Fruit fly (Drosophila melanogaster): ENCODE results near the gene Ttc1.

The Ttc1 gene

DNA sequence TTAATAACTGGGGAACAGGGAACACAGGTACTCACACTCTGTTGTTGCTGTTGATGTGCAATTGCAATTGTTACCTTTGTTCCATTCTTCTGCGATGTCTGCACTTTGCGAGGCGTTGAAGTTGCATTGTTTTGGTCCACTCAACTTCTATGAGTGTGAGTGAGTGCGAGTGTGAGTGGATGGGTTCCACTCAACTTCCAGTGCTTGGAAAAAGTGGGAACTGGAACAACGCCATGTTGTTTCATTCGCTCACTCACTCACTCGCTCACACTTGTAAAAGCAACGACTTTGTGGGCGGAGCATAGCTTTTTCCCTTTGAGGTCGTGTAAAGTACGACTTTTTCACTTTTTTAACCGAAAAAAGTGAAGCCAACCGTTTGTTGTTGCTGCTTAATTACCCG, 29.1 kb downstream of the Ttc1 start:
- no peak for TF ChIP-seq CG17801 (GFP tag; optimal IDR thresholded peaks at IDR 0.05; ENCODE audit: partially characterized antibody)

DNA sequence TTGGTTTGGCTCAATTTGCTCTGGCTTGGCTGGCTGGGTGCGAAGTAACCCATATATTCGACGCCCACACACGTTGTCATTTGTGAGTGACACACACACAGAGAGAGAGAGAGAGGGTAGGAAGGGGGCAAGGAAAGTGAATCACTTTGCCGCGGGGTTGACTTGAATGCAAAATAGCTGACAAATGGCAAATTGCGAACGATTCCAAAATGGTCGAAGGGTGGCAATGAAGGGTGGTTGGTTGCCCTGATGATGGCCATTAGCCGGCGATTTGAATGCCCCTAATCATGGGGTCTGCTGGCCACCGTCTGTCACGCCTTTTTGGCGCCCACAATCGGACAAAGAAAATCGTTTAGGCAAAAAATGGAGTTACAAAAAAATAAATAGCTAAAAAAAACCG, 32.1 kb downstream of the Ttc1 start:
- TF ChIP-seq CG17801 (GFP tag; optimal IDR thresholded peaks at IDR 0.05; ENCODE audit: partially characterized antibody): no peak

DNA sequence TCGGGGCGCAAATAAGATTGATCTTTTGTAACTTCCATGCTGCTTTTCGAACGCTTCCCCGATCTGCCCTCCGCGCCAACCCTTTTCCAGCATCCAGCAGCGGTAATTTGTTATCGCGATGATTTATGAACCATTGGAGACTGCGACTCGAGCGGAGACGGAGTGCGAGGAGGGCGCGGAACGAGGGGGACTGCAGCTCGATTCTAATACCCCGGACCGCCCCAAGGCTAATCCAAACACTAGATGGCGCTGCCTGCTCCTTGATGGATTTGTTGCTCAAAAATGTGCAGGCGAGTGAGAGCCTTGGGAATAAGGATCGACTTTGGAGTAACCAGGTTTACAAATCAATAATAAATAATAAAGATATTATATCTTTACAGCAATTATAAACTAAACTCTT, 34.4 kb downstream of the Ttc1 start:
- no peak for TF ChIP-seq CG17801 (GFP tag; optimal IDR thresholded peaks at IDR 0.05; ENCODE audit: partially characterized antibody)

DNA sequence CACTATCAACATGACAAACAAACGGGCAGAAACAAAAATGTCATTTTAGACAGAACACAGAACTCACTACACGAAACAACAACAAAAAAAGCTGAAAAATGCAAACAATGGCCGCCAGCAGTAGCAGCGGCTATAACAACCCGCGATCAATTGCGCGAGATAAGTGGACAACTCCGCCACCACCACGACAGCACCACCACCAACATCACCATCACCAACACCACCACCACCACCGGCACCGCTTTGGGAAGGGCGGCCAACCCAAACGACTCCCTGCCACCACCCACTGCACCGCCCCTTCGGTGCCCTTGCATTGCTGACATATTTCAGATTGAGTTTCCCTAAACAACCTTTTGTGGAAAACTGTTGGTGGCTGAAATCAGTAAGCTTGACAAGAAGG, 36.2 kb downstream of the Ttc1 start:
- no peak for TF ChIP-seq CG17801 (GFP tag; optimal IDR thresholded peaks at IDR 0.05; ENCODE audit: partially characterized antibody)

DNA sequence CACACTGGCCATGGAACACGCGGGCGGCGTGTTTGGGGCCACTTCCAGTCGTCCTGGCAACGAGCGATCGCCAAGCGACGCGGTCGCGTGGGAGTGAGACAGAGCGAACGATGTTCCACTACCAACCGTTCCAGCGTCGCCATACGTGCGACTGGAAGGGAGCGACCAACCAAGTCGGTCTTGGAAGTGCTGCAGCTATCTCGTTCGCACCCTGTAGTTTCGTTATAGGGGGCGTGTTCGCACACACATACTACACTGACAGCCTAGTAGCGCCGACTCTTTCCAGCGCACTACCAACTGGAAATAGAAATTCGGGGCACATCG, 39.1 kb downstream of the Ttc1 start:
- no peak for TF ChIP-seq CG17801 (GFP tag; optimal IDR thresholded peaks at IDR 0.05; ENCODE audit: partially characterized antibody)

DNA sequence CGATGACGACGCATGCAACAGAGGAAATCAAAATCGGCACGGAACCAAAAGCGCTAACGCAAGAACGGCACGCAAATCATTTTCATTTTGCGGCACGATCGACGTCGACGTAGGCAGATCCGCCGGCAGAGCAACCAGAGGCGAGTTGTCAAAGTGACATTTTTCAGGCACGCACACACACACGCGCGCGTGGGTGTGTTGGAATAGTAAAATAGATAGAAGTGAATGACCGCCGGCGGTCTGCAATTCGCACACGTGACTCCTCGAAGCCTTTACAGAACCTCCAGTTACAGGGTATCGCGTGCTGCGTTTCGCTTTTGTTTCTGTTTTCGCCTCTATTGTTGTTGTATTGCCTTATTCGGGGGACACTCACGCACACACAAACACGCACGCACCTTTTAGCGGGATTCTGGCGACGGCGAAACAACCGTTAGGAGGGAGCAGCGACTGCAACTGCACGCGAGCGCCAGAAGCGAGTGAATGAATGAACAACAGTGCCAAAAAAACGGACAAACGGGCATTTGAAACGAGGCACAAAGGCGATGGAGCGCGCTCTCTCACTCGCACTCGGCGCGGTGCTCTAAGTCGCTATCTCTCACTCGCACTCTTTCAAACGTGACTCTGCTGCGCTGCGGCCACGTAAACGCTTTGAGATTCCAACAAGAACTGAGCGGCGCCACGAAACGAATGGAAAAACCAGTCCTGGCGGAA, 39.6 kb downstream of the Ttc1 start, which contains the start of gene ss:
Gene ss, minus strand, starts transcription at position 668 of the 711 bp plus-strand sequence.
- TF ChIP-seq CG17801 (GFP tag; optimal IDR thresholded peaks at IDR 0.05; ENCODE audit: partially characterized antibody): no peak

DNA sequence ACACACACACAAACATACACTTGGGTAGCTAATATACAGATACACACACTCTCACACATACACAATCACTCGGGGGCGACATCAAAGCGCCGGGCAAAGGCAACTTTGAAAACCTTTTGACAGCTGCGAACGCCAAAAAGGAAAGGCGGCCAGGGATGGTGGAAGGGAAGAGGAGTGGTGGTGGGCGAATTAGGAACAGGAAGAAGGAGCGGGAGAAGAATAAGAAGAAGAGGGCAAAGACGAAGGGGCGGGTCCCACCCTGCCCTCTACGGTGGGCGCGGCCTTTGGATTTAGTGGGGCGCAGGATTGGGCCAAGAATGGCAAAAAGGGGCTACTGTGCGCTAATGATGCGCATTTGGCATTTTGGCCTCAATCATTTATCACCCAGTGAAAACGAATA, 46.2 kb downstream of the Ttc1 start:
- no peak for TF ChIP-seq CG17801 (GFP tag; optimal IDR thresholded peaks at IDR 0.05; ENCODE audit: partially characterized antibody)

DNA sequence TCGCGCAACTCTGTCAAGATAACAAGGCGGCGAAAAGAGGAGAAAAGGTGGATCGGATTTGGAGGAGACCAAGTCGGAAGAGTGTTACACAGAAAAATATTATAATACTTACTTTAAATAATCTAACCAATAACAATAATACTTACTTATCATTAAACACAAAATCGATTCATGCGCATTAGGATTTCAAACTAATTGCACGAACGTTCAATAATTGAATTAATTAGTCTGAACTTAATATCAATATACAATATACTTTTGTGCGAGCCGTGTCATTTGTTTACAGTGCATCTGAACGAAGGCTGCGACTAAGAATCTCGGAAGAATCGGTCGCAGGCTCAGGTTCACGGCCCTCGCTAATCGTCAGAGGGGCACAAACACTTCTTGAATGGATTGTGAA, 47.4 kb downstream of the Ttc1 start:
- no peak for TF ChIP-seq CG17801 (GFP tag; optimal IDR thresholded peaks at IDR 0.05; ENCODE audit: partially characterized antibody)

DNA sequence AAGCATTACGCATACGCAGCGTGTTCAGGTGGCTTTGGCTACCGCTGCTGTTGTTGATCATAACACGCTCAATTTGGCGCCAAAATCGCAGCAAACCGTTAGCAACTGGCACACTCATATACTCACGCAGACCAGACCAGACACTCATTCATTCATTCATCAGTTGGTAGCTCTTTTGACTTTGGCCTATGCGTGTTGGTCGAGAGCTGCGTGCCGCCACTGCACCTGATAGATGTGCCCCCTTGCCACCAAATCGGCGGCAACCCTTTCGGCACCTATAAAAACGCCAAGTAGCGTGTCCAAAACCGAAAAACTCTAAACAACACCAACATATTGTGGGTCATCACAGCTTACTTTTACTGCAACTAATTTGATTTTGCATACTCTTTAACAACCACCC, 48.3 kb downstream of the Ttc1 start:
- TF ChIP-seq CG17801 (GFP tag; optimal IDR thresholded peaks at IDR 0.05; ENCODE audit: partially characterized antibody): no peak

Data from ovary, adult (tissue).